Fruit fly (Drosophila melanogaster) whole organism, embryonic: Measurements from ENCODE around the gene Sfxn2.

Experiments
- Blimp-1 ChIP-seq: fragments of 200-800 bp; sonication (Bioruptor generic); optimal IDR thresholded peaks from 3 replicates; lab custom pipeline; 2018; ENCODE audit warnings: missing biosample characterization, missing genetic modification characterization, mild to moderate bottlenecking, moderate library complexity, missing genetic modification reagents
- CG11504 ChIP-seq: fragments of 200-800 bp; sonication (Bioruptor generic); optimal IDR thresholded peaks from 3 replicates; lab custom pipeline; 2019; ENCODE audit warnings: missing biosample characterization, mild to moderate bottlenecking, missing genetic modification characterization, moderate library complexity
- CG12219 ChIP-seq: fragments of 200-800 bp; sonication (Bioruptor generic); optimal IDR thresholded peaks from 3 replicates; lab custom pipeline; 2018; ENCODE audit warnings: missing biosample characterization, mild to moderate bottlenecking, missing genetic modification characterization
- CG12391 ChIP-seq: fragments of 200-800 bp; sonication (Bioruptor generic); optimal IDR thresholded peaks from 3 replicates; lab custom pipeline; 2018; ENCODE audit warnings: missing biosample characterization, mild to moderate bottlenecking, missing genetic modification characterization, moderate library complexity
- CG13624 ChIP-seq: fragments of 200-800 bp; sonication (Bioruptor generic); optimal IDR thresholded peaks from 2 replicates; lab custom pipeline; 2016; ENCODE audit warnings: missing biosample characterization, missing genetic modification characterization
- CG13775 ChIP-seq: fragments of 200-800 bp; sonication (Bioruptor generic); optimal IDR thresholded peaks from 3 replicates; lab custom pipeline; 2017; ENCODE audit warnings: missing biosample characterization, mild to moderate bottlenecking, missing genetic modification characterization
- CG13894 ChIP-seq: fragments of 200-800 bp; sonication (Bioruptor generic); optimal IDR thresholded peaks from 3 replicates; lab custom pipeline; 2018; ENCODE audit warnings: missing biosample characterization, mild to moderate bottlenecking, missing genetic modification characterization, moderate library complexity
- CG15073 ChIP-seq: fragments of 200-800 bp; sonication (Bioruptor generic); optimal IDR thresholded peaks from 2 replicates; lab custom pipeline; 2016; ENCODE audit warnings: missing biosample characterization, missing genetic modification characterization
- CG1529 ChIP-seq: fragments of 200-800 bp; sonication (Bioruptor generic); optimal IDR thresholded peaks from 3 replicates; lab custom pipeline; 2018; ENCODE audit warnings: missing biosample characterization, missing genetic modification characterization
- CG15514 ChIP-seq: fragments of 200-800 bp; sonication (Bioruptor generic); optimal IDR thresholded peaks from 3 replicates; lab custom pipeline; 2017; ENCODE audit warnings: missing biosample characterization, missing genetic modification characterization, mild to moderate bottlenecking, moderate library complexity, missing genetic modification reagents
- CG1602 ChIP-seq: fragments of 200-800 bp; sonication (Bioruptor generic); optimal IDR thresholded peaks from 3 replicates; lab custom pipeline; 2016; ENCODE audit warnings: missing biosample characterization, missing genetic modification characterization
- CG16815 ChIP-seq: fragments of 200-800 bp; sonication (Bioruptor generic); optimal IDR thresholded peaks from 3 replicates; lab custom pipeline; 2017; ENCODE audit warnings: missing biosample characterization, mild to moderate bottlenecking, missing genetic modification characterization
- CG16863 ChIP-seq: fragments of 200-800 bp; sonication (Bioruptor generic); optimal IDR thresholded peaks from 3 replicates; lab custom pipeline; 2016; ENCODE audit warnings: missing biosample characterization, missing genetic modification characterization
- CG17361 ChIP-seq: fragments of 200-800 bp; sonication (Bioruptor generic); IDR thresholded peaks from 3 replicates; pipeline ENCODE4 v1.3.6; 2022; ENCODE audit warnings: missing biosample characterization, missing genetic modification characterization
- CG18599 ChIP-seq: fragments of 200-800 bp; sonication (Bioruptor generic); optimal IDR thresholded peaks from 3 replicates; lab custom pipeline; 2017; ENCODE audit warnings: missing biosample characterization, missing genetic modification characterization, mild to moderate bottlenecking, moderate library complexity, missing genetic modification reagents
- CG2199 ChIP-seq: fragments of 200-800 bp; sonication (Bioruptor generic); IDR thresholded peaks from 3 replicates; pipeline ENCODE4 v1.3.6; 2022; ENCODE audit warnings: missing biosample characterization, missing genetic modification characterization
- CG30403 ChIP-seq: fragments of 200-800 bp; sonication (Bioruptor generic); optimal IDR thresholded peaks from 3 replicates; lab custom pipeline; 2016; ENCODE audit warnings: missing biosample characterization, missing genetic modification characterization
- CG3281 ChIP-seq: fragments of 200-800 bp; sonication (Bioruptor generic); optimal IDR thresholded peaks from 3 replicates; lab custom pipeline; 2017; ENCODE audit warnings: missing biosample characterization, mild to moderate bottlenecking, missing genetic modification characterization
- CG43689 ChIP-seq: fragments of 200-800 bp; sonication (Bioruptor generic); IDR thresholded peaks from 2 replicates; pipeline ENCODE4 v1.3.6; 2022; ENCODE audit warnings: missing biosample characterization, missing genetic modification characterization
- CG4820 ChIP-seq: fragments of 200-800 bp; sonication (Bioruptor generic); optimal IDR thresholded peaks from 3 replicates; lab custom pipeline; 2016; ENCODE audit warnings: missing biosample characterization, missing genetic modification characterization
- CG8281 ChIP-seq: fragments of 200-800 bp; sonication (Bioruptor generic); optimal IDR thresholded peaks from 2 replicates; lab custom pipeline; 2018; ENCODE audit warnings: missing biosample characterization, mild to moderate bottlenecking, missing genetic modification characterization, moderate library complexity
- CG8924 ChIP-seq: fragments of 200-800 bp; optimal IDR thresholded peaks from 3 replicates; lab custom pipeline; 2019; ENCODE audit warnings: missing biosample characterization, mild to moderate bottlenecking, missing genetic modification characterization, moderate library complexity
- D19A ChIP-seq: fragments of 200-800 bp; optimal IDR thresholded peaks from 3 replicates; lab custom pipeline; 2019; ENCODE audit warnings: missing biosample characterization, mild to moderate bottlenecking, missing genetic modification characterization, moderate library complexity
- Hr51 ChIP-seq, 2 experiments: fragments of 200-800 bp; sonication (Bioruptor generic); optimal IDR thresholded peaks; 2 replicates in 1 of 2; 3 replicates in 1 of 2; lab custom pipeline; 2016 to 2018; ENCODE audit warnings: missing biosample characterization in 2 of 2, missing genetic modification characterization in 2 of 2, mild to moderate bottlenecking in 1 of 2, moderate library complexity in 1 of 2
- Optix ChIP-seq: fragments of 200-800 bp; sonication (Bioruptor generic); IDR thresholded peaks from 3 replicates; pipeline ENCODE4 v1.3.6; 2022; ENCODE audit warnings: missing biosample characterization, missing genetic modification characterization
- Ptx1 ChIP-seq: fragments of 200-800 bp; sonication (Bioruptor generic); IDR thresholded peaks from 2 replicates; pipeline ENCODE4 v1.3.6; 2022; ENCODE audit warnings: missing biosample characterization, missing genetic modification characterization
- Scr ChIP-seq: fragments of 200-800 bp; sonication (Bioruptor generic); IDR thresholded peaks from 2 replicates; pipeline ENCODE4 v1.3.6; 2022; ENCODE audit warnings: missing biosample characterization, missing genetic modification characterization; ENCODE audit not compliant: partially characterized antibody
- Sox102F ChIP-seq: fragments of 200-800 bp; sonication (Bioruptor generic); optimal IDR thresholded peaks from 2 replicates; lab custom pipeline; 2018; ENCODE audit warnings: missing biosample characterization, mild to moderate bottlenecking, missing genetic modification characterization, moderate library complexity
- Ssrp ChIP-seq: fragments of 200-800 bp; sonication (Bioruptor generic); optimal IDR thresholded peaks from 2 replicates; lab custom pipeline; 2018; ENCODE audit warnings: missing biosample characterization, mild to moderate bottlenecking, missing genetic modification characterization, moderate library complexity
- abd-A ChIP-seq: fragments of 200-800 bp; sonication (Bioruptor generic); optimal IDR thresholded peaks from 3 replicates; lab custom pipeline; 2019; ENCODE audit warnings: missing biosample characterization, mild to moderate bottlenecking, missing genetic modification characterization, moderate library complexity
- az2 ChIP-seq: fragments of 200-800 bp; sonication (Bioruptor generic); optimal IDR thresholded peaks from 3 replicates; lab custom pipeline; 2016; ENCODE audit warnings: missing biosample characterization, missing genetic modification characterization
- bigmax ChIP-seq: fragments of 200-800 bp; sonication (Bioruptor generic); optimal IDR thresholded peaks from 2 replicates; lab custom pipeline; 2018; ENCODE audit warnings: missing biosample characterization, mild to moderate bottlenecking, missing genetic modification characterization
- crol ChIP-seq: fragments of 200-800 bp; sonication (Bioruptor generic); IDR thresholded peaks from 2 replicates; pipeline ENCODE4 v1.3.6; 2022; ENCODE audit warnings: missing biosample characterization, missing genetic modification characterization
- dmrt99B ChIP-seq: fragments of 200-800 bp; sonication (Bioruptor generic); optimal IDR thresholded peaks from 2 replicates; lab custom pipeline; 2018; ENCODE audit warnings: missing biosample characterization, mild to moderate bottlenecking, missing genetic modification characterization, moderate library complexity
- dysf ChIP-seq: fragments of 200-800 bp; sonication (Bioruptor generic); IDR thresholded peaks from 3 replicates; pipeline ENCODE4 v1.3.6; 2022; ENCODE audit warnings: missing biosample characterization, missing genetic modification characterization
- esg ChIP-seq: fragments of 200-800 bp; sonication (Bioruptor generic); conservative IDR thresholded peaks from 2 replicates; pipeline ENCODE4 v1.3.6; 2022; ENCODE audit warnings: missing biosample characterization, missing genetic modification characterization
- ewg ChIP-seq: fragments of 200-800 bp; sonication (Bioruptor generic); optimal IDR thresholded peaks from 3 replicates; lab custom pipeline; 2017; ENCODE audit warnings: mild to moderate bottlenecking, missing biosample characterization, missing genetic modification reagents, missing genetic modification characterization
- fd3F ChIP-seq: fragments of 200-800 bp; sonication (Bioruptor generic); optimal IDR thresholded peaks from 2 replicates; lab custom pipeline; 2018; ENCODE audit warnings: missing biosample characterization, mild to moderate bottlenecking, missing genetic modification characterization, moderate library complexity
- fd96Cb ChIP-seq: fragments of 200-800 bp; sonication (Bioruptor generic); optimal IDR thresholded peaks from 2 replicates; lab custom pipeline; 2018; ENCODE audit warnings: missing biosample characterization, mild to moderate bottlenecking, missing genetic modification characterization, moderate library complexity
- ftz-f1 ChIP-seq: fragments of 200-800 bp; sonication (Bioruptor generic); optimal IDR thresholded peaks from 2 replicates; lab custom pipeline; 2016; ENCODE audit warnings: missing biosample characterization, missing genetic modification characterization
- grau ChIP-seq: fragments of 200-800 bp; optimal IDR thresholded peaks from 3 replicates; lab custom pipeline; 2019; ENCODE audit warnings: missing biosample characterization, mild to moderate bottlenecking, missing genetic modification characterization, moderate library complexity
- ind ChIP-seq: fragments of 200-800 bp; sonication (Bioruptor generic); optimal IDR thresholded peaks from 3 replicates; lab custom pipeline; 2016; ENCODE audit warnings: missing biosample characterization, missing genetic modification characterization
- lab ChIP-seq: fragments of 200-800 bp; sonication (Bioruptor generic); optimal IDR thresholded peaks from 3 replicates; lab custom pipeline; 2017; ENCODE audit warnings: missing biosample characterization, missing genetic modification characterization, mild to moderate bottlenecking, moderate library complexity, missing genetic modification reagents
- mld ChIP-seq: fragments of 200-800 bp; sonication (Bioruptor generic); IDR thresholded peaks from 3 replicates; pipeline ENCODE4 v1.3.6; 2022; ENCODE audit warnings: missing biosample characterization, missing genetic modification characterization; ENCODE audit not compliant: partially characterized antibody
- pho ChIP-seq: fragments of 200-800 bp; sonication (Bioruptor generic); optimal IDR thresholded peaks from 2 replicates; lab custom pipeline; 2016; ENCODE audit warnings: missing biosample characterization, missing genetic modification characterization
- row ChIP-seq: fragments of 200-800 bp; sonication (Bioruptor generic); IDR thresholded peaks from 3 replicates; pipeline ENCODE4 v1.3.6; 2022; ENCODE audit warnings: missing biosample characterization, missing genetic modification characterization
- so ChIP-seq: fragments of 200-800 bp; sonication (Bioruptor generic); IDR thresholded peaks from 3 replicates; pipeline ENCODE4 v1.3.6; 2022; ENCODE audit warnings: missing biosample characterization, missing genetic modification characterization

The Sfxn2 gene

DNA sequence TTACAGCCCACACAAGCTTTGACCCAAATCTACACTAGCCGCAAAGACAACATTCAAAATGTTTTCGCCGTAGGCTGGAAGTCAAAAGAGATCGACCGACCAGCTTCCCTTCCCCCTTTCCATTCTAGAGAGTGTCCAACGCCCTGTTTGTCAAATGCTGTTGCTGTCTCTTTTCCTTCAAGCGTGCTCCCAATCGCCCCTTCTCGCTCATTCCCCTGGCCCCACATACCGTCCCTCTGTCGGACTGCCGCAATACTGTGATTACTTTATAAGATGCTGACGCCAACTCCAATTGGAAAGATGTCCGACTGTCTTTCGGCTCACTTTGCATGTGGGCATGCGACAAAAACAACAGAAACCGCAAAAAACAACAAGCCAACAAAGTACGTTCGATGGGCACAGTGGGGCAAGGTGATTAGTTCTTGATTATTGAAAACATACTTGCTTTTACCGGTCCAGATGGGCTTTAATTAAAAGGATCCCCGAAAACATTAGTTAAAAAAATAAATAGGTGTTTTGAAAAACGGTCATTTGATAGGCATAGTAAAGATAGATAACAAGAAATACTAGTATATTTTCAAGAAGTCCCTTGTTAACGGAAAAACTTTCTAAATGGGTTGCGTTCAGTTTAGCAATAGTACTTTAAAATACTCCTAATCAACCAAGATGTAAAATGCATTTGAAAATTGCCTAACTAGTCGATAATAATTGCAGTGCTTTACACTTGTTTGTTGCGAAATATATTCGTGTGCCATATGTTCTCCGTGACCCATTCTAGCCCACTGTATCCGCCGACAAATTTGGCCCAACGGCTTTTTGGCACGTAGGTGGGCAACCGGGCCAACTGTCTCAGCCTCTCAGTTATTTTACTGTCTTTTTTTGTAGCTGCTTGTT lies 17.1 kb downstream of the Sfxn2 start (continued):
- TF ChIP-seq CG3281 (GFP tag; lab: Kevin White, UChicago) (peak; percentile 58), fd3F (peak; percentile 12), CG43689 (GFP tag; lab: Robert Waterston, UW) (no peak), CG13894 (tag; lab: Kevin White, UChicago) (peak; percentile 41), grau (tag; lab: Kevin White, UChicago) (peak; percentile 23), CG11504 (tag; lab: Kevin White, UChicago) (peak; percentile 68), lab (peak; percentile 16), CG13775 (GFP tag; lab: Kevin White, UChicago) (peak; percentile 10), fd96Cb (tag; lab: Kevin White, UChicago) (peak; percentile 21), CG2199 (GFP tag; lab: Robert Waterston, UW) (peak; percentile 24; the same call in 1 of the 3 replicates), CG30403 (peak; percentile 56), CG12391 (tag; lab: Kevin White, UChicago) (peak; percentile 17), dysf (GFP tag; lab: Robert Waterston, UW) (peak; percentile 19; the same call in 1 of the 3 replicates), ftz-f1 (no peak), CG17361 (GFP tag; lab: Robert Waterston, UW) (peak; percentile 65; the same call in 2 of the 3 replicates), CG15514 (GFP tag; lab: Kevin White, UChicago) (no peak), CG13624 (no peak), ind (peak; percentile 40), mld (GFP tag; lab: Robert Waterston, UW) (no peak), CG8281 (tag; lab: Kevin White, UChicago) (no peak), pho (peak; percentile 28), Hr51 (GFP tag; optimal IDR thresholded peaks at IDR 0.05; lab: Kevin White, UChicago) (peak in 1 of 2 experiments; percentile 60), Sox102F (GFP tag; lab: Kevin White, UChicago) (peak; percentile 36), D19A (tag; lab: Kevin White, UChicago) (peak; percentile 39), crol (GFP tag; lab: Robert Waterston, UW) (peak; percentile 95), Ssrp (tag; lab: Kevin White, UChicago) (peak; percentile 36), Blimp-1 (GFP tag; lab: Kevin White, UChicago) (no peak), az2 (GFP tag; lab: Kevin White, UChicago) (peak; percentile 30), esg (0 out of 2 replicates have a peak, but pooled peaks have one; percentile 9), CG8924 (tag; lab: Kevin White, UChicago) (peak; percentile 31), abd-A (tag; lab: Kevin White, UChicago) (peak; percentile 26), bigmax (no peak), CG18599 (GFP tag; lab: Kevin White, UChicago) (peak; percentile 37), Ptx1 (GFP tag; lab: Robert Waterston, UW) (peak; percentile 36; the same call in 1 of the 2 replicates), CG16815 (GFP tag; lab: Kevin White, UChicago) (peak; percentile 21), dmrt99B (tag; lab: Kevin White, UChicago) (peak; percentile 59), CG16863 (GFP tag; lab: Kevin White, UChicago) (peak; percentile 7), CG1529 (GFP tag; lab: Kevin White, UChicago) (peak; percentile 31), row (GFP tag; lab: Robert Waterston, UW) (peak; percentile 45; the same call in 2 of the 3 replicates), so (no peak; the same call in 2 of the 3 replicates), CG4820 (GFP tag; lab: Kevin White, UChicago) (peak; percentile 1), Optix (no peak), CG1602 (GFP tag; lab: Kevin White, UChicago) (no peak), Scr (GFP tag; lab: Robert Waterston, UW) (no peak), CG15073 (GFP tag; lab: Kevin White, UChicago) (no peak), ewg (GFP tag; lab: Kevin White, UChicago) (peak; percentile 4), CG12219 (GFP tag; lab: Kevin White, UChicago) (peak; percentile 18)
